Worm (Caenorhabditis elegans) whole organism, young adult: ENCODE results near the gene col-172.
A peak's percentile ranks its signal among the peaks of the same experiment; 100 is the strongest.

Experiments used
- F33H1.4 ChIP-seq: fragments of 200-800 bp; sonication (Bioruptor generic); IDR thresholded peaks from 2 replicates; pipeline ENCODE4 v1.3.6; 2022; ENCODE audit warnings: missing genetic modification reagents, missing genetic modification characterization, missing compliant biosample characterization
- F49E8.2 ChIP-seq: sonication (generic microtip); optimal IDR thresholded peaks from 3 replicates; lab custom pipeline; 2017; ENCODE audit warnings: missing genetic modification characterization, mild to moderate bottlenecking, missing compliant biosample characterization, antibody characterized with exemption, moderate library complexity; ENCODE audit not compliant: insufficient read depth
- F57C9.4 ChIP-seq: sonication (generic microtip); optimal IDR thresholded peaks from 2 replicates; lab custom pipeline; 2017; ENCODE audit warnings: mild to moderate bottlenecking, missing genetic modification characterization, missing compliant biosample characterization
- atf-7 ChIP-seq: sonication (generic microtip); optimal IDR thresholded peaks from 2 replicates; lab custom pipeline; 2017; ENCODE audit warnings: mild to moderate bottlenecking, missing genetic modification characterization, missing compliant biosample characterization
- attf-5 ChIP-seq: fragments of 200-800 bp; sonication (Bioruptor generic); optimal IDR thresholded peaks from 2 replicates; lab custom pipeline; 2018; ENCODE audit warnings: mild to moderate bottlenecking, missing genetic modification characterization, missing compliant biosample characterization
- bed-1 ChIP-seq: fragments of 200-800 bp; sonication (Bioruptor generic); IDR thresholded peaks from 2 replicates; pipeline ENCODE4 v1.3.6; 2022; ENCODE audit warnings: missing genetic modification reagents, missing genetic modification characterization, missing compliant biosample characterization
- dpff-1 ChIP-seq: sonication (generic microtip); optimal IDR thresholded peaks from 2 replicates; lab custom pipeline; 2017; ENCODE audit warnings: mild to moderate bottlenecking, missing genetic modification characterization, missing compliant biosample characterization
- hsf-1 ChIP-seq: fragments of 200-800 bp; sonication (Bioruptor generic); IDR thresholded peaks from 2 replicates; pipeline ENCODE4 v1.3.6; 2022; ENCODE audit warnings: missing genetic modification reagents, missing genetic modification characterization, missing compliant biosample characterization

- TF ChIP-seq hsf-1 = no peak
- TF ChIP-seq F33H1.4 = no peak
- no peak for TF ChIP-seq bed-1 (GFP tag; lab: Robert Waterston, UW)
- no peak for TF ChIP-seq F49E8.2 (tag; lab: Kevin White, UChicago)
- peak; percentile 37 for TF ChIP-seq attf-5 (GFP tag; lab: Kevin White, UChicago)
- no peak for TF ChIP-seq dpff-1 (tag; lab: Kevin White, UChicago)
- no peak for TF ChIP-seq F57C9.4
- TF ChIP-seq atf-7 (tag; lab: Kevin White, UChicago) = peak; percentile 28
These were observed 29.8 kb upstream of the col-172 start for ce11 chrX:6642798-6643197.
